Worm (Caenorhabditis elegans) whole organism, L4 larva: ENCODE measurements around the gene F26A1.4.

ENCODE experiments used
- R02D3.7 ChIP-seq: fragments of 150-350 bp; sonication (generic microtip); optimal IDR thresholded peaks from 3 replicates; lab custom pipeline; 2014; ENCODE audit warnings: missing biosample characterization, missing genetic modification characterization
- Y75B8A.6 ChIP-seq: fragments of 200-800 bp; sonication (Bioruptor generic); IDR thresholded peaks from 2 replicates; pipeline ENCODE4 v1.3.6; 2022; ENCODE audit warnings: missing genetic modification reagents, missing genetic modification characterization, missing compliant biosample characterization
- ama-1 ChIP-seq: fragments of 150-350 bp; optimal IDR thresholded peaks from 2 replicates; lab custom pipeline; 2014; ENCODE audit warnings: inconsistent platforms, mixed read lengths
- ceh-82 ChIP-seq: sonication (generic microtip); optimal IDR thresholded peaks from 2 replicates; lab custom pipeline; 2017; ENCODE audit warnings: missing biosample characterization, missing genetic modification characterization
- daf-16 ChIP-seq, 3 experiments: sonication (generic microtip); optimal IDR thresholded peaks; 2 replicates each; lab custom pipeline; 2016 to 2017; ENCODE audit warnings: missing genetic modification characterization in 3 of 3, missing genetic modification reagents in 3 of 3, mild to moderate bottlenecking in 2 of 3, missing compliant biosample characterization in 2 of 3, missing biosample characterization in 1 of 3, moderate library complexity in 1 of 3
- daf-8 ChIP-seq: fragments of 200-800 bp; sonication (Bioruptor generic); IDR thresholded peaks from 2 replicates; pipeline ENCODE4 v1.3.6; 2022; ENCODE audit warnings: missing genetic modification characterization, missing compliant biosample characterization
- jun-1 ChIP-seq: fragments of 150-350 bp; optimal IDR thresholded peaks from 2 replicates; lab custom pipeline; 2014; ENCODE audit warnings: missing biosample characterization, missing genetic modification reagents, missing genetic modification characterization
- mes-2 ChIP-seq: sonication (generic microtip); optimal IDR thresholded peaks from 2 replicates; lab custom pipeline; 2016; ENCODE audit warnings: missing genotype, mild to moderate bottlenecking, missing genetic modification characterization, missing compliant biosample characterization; ENCODE audit not compliant: poor library complexity, severe bottlenecking
- skn-1 ChIP-seq: fragments of 150-350 bp; optimal IDR thresholded peaks from 2 replicates; lab custom pipeline; 2014; ENCODE audit warnings: missing biosample characterization, missing genetic modification characterization
- unc-39 ChIP-seq: sonication (generic microtip); optimal IDR thresholded peaks from 2 replicates; lab custom pipeline; 2017; ENCODE audit warnings: missing biosample characterization, missing genetic modification characterization
- ztf-11 ChIP-seq: fragments of 150-350 bp; optimal IDR thresholded peaks from 2 replicates; lab custom pipeline; 2014; ENCODE audit warnings: missing biosample characterization, missing genetic modification characterization

- TF ChIP-seq mes-2 (tag; lab: Kevin White, UChicago) (no peak), unc-39 (tag; lab: Kevin White, UChicago) (no peak), ama-1 (lab: Kevin White, UChicago) (no peak), skn-1 (no peak), R02D3.7 (tag; lab: Kevin White, UChicago) (no peak), jun-1 (no peak), ztf-11 (tag; lab: Kevin White, UChicago) (no peak), ceh-82 (tag; lab: Kevin White, UChicago) (no peak), Y75B8A.6 (GFP tag; lab: Robert Waterston, UW) (no peak), daf-8 (GFP tag; lab: Robert Waterston, UW) (no peak), daf-16 (GFP tag; optimal IDR thresholded peaks at IDR 0.05; lab: Kevin White, UChicago) (no peak), daf-16 (tag; optimal IDR thresholded peaks at IDR 0.05; lab: Kevin White, UChicago) (no peak)
Observed at ce11 chrIII:4817240-4817639, at the start of gene F26A1.4.
